Worm (Caenorhabditis elegans): ENCODE measurements around the gene srt-13.
"Not testable (repeated sequence)": the region's sequence is repeated elsewhere in the genome, so short reads cannot be mapped to it uniquely, and the experiment has no call there.

The srt-13 gene

DNA sequence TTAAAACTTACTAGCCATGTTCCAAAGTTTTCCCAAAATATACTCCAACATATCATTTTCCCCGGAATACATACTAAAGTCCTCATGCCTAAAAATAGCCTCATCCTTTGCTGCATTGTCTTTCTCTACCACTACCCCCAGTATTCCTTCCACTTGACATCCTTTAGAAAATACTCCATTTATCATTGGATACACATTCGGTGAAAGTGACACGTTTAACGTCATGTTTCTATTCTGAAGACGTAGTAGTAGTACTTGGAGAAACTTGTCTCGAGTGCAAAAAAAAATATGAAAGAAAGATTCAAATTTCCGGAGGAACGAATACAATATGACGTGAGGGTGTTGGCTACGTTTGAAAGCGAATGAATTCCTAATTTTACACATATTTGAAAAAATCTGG, 33.0 kb downstream of the srt-13 start:
- TF ChIP-seq aha-1 (tag; optimal IDR thresholded peaks at IDR 0.05) (no peak), sptf-1 (tag; optimal IDR thresholded peaks at IDR 0.05) (no peak), ztf-11 (tag; optimal IDR thresholded peaks at IDR 0.05) (no peak), nhr-77 (tag; optimal IDR thresholded peaks at IDR 0.05) (no peak), nhr-76 (tag; optimal IDR thresholded peaks at IDR 0.05) (no peak)

ce11 chrV:4215856-4216255, 34.1 kb downstream of the srt-13 start, which contains the start of gene H43I07.4:
TSS of gene H43I07.4 (plus strand) at chrV:4216156.
- TF ChIP-seq dsc-1 (tag; optimal IDR thresholded peaks at IDR 0.05); nhr-85 (tag); nhr-47 (tag; optimal IDR thresholded peaks at IDR 0.05): not testable (repeated sequence)

DNA sequence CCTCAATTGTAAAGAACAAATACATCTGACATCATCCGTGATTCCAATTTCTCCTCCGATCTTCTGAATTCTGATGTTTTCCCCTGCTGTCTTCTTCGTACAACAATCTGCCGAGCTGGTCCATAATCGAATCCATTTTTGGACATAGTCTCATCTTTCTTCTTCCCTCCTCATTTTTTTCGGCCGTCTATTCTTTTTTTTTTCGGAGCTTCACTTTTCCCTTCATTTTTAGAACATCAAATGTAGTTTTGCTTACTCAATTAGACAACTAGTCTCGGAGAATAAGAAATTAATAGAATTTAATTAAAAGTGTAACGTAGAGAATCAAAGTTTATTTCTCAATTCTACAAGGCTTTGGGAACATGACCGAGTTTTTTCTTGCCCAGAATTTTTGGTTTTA, 38.4 kb downstream of the srt-13 start:
- no peak for TF ChIP-seq aly-2 (tag; optimal IDR thresholded peaks at IDR 0.05)
- no peak for TF ChIP-seq blmp-1 (tag; optimal IDR thresholded peaks at IDR 0.05)
- TF ChIP-seq lin-35 (GFP tag; optimal IDR thresholded peaks at IDR 0.05): no peak
- peak; percentile 49 for TF ChIP-seq fkh-10 (GFP tag; optimal IDR thresholded peaks at IDR 0.05)
- TF ChIP-seq ces-1 (GFP tag; optimal IDR thresholded peaks at IDR 0.05): peak; percentile 25
- TF ChIP-seq skn-1 (tag; optimal IDR thresholded peaks at IDR 0.05): no peak
- TF ChIP-seq ceh-63 (GFP tag; optimal IDR thresholded peaks at IDR 0.05): no peak
- no peak for TF ChIP-seq dpl-1 (GFP tag; optimal IDR thresholded peaks at IDR 0.05)

DNA sequence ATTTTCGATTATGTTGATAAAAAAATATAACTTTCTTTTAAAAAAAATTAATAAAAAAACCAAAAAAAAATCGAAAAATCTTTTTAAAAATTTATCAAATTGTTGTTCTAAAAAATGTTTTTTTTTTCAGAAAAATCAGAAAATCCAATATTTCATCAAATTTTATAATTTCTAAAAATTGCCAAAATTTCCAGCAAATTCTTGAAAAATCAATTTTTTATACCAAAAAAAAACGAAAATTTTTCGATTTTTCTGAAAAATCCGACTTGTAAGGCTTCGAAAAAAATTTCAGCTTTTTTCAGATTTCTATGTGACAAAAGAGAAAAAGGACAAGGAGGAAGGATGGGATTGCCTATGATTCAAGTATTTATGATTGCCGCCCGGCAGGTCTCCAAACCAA, 45.5 kb downstream of the srt-13 start, which contains the start of gene H43I07.1:
Gene H43I07.1 (plus strand): TSS at position 301 of the 400 bp plus-strand sequence.
- TF ChIP-seq elt-2 (tag; optimal IDR thresholded peaks at IDR 0.05) (no peak), ceh-63 (GFP tag; optimal IDR thresholded peaks at IDR 0.05) (no peak), pax-3 (tag; optimal IDR thresholded peaks at IDR 0.05) (no peak), F16B12.6 (tag; optimal IDR thresholded peaks at IDR 0.05) (no peak), unc-98 (GFP tag; IDR thresholded peaks at IDR 0.05) (no peak), C16A3.4 (tag; optimal IDR thresholded peaks at IDR 0.05) (no peak), nhr-90 (tag; optimal IDR thresholded peaks at IDR 0.05; ENCODE audit: poor library complexity) (no peak), C04F5.9 (tag; optimal IDR thresholded peaks at IDR 0.05) (no peak), nhr-77 (tag; optimal IDR thresholded peaks at IDR 0.05) (no peak), ets-5 (GFP tag; IDR thresholded peaks at IDR 0.05) (no peak), lir-3 (tag; optimal IDR thresholded peaks at IDR 0.05; ENCODE audit: poor library complexity) (no peak), efl-1 (optimal IDR thresholded peaks at IDR 0.05) (no peak), efl-1 (GFP tag; optimal IDR thresholded peaks at IDR 0.05 in 1 of 2) (no peak), ceh-88 (GFP tag; IDR thresholded peaks at IDR 0.05) (no peak)

DNA sequence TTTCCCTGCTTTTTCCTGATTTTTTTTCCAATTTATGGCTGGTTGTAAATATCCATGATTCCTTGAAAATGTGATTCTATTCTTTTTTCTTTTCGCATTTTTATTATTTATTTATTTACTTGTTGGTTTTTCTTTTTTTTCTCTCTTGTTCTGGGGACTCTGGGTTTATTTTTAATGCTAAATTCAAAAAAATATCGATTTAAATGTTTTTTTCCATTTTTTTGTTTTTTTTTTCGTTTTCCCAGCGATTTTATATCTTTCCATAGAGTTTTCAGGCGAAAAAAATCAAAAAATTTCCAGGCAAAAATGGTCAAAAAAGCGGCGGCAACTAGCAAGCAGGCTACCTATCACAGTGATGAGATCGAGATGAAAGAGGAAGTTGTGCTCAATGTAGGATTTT, 50.8 kb downstream of the srt-13 start, which contains the start of gene rpac-40:
Gene rpac-40 (plus strand): TSS at position 301 of the 400 bp plus-strand sequence.
- TF ChIP-seq nhr-76 (tag; optimal IDR thresholded peaks at IDR 0.05) (no peak), efl-1 (optimal IDR thresholded peaks at IDR 0.05) (no peak), efl-1 (GFP tag; optimal IDR thresholded peaks at IDR 0.05 in 1 of 2) (no peak), dsc-1 (tag; optimal IDR thresholded peaks at IDR 0.05) (no peak), hlh-17 (GFP tag; optimal IDR thresholded peaks at IDR 0.05; ENCODE audit: borderline replicate concordance) (no peak), pax-3 (tag; optimal IDR thresholded peaks at IDR 0.05) (no peak), alr-1 (tag; optimal IDR thresholded peaks at IDR 0.05; ENCODE audit: borderline replicate concordance) (no peak), ces-1 (GFP tag; optimal IDR thresholded peaks at IDR 0.05) (no peak), nhr-237 (tag; optimal IDR thresholded peaks at IDR 0.05) (no peak), xbp-1 (tag; optimal IDR thresholded peaks at IDR 0.05) (no peak), nhr-20 (tag; optimal IDR thresholded peaks at IDR 0.05) (no peak), ama-1 (optimal IDR thresholded peaks at IDR 0.05) (no peak), tbx-2 (tag; optimal IDR thresholded peaks at IDR 0.05) (no peak), nhr-84 (tag; optimal IDR thresholded peaks at IDR 0.05) (no peak), ceh-8 (GFP tag; optimal IDR thresholded peaks at IDR 0.05) (no peak)
